Worm (Caenorhabditis elegans) whole organism, late embryonic: ENCODE results near the gene ZC204.13.

ENCODE experiments used
- C08G9.2 ChIP-seq: sonication (generic microtip); optimal IDR thresholded peaks from 2 replicates; lab custom pipeline; 2016; ENCODE audit warnings: mild to moderate bottlenecking, missing genetic modification characterization, moderate library complexity, missing compliant biosample characterization
- C38D4.7 ChIP-seq: fragments of 200-800 bp; sonication (Bioruptor generic); optimal IDR thresholded peaks from 2 replicates; lab custom pipeline; 2018; ENCODE audit warnings: mild to moderate bottlenecking, missing genetic modification characterization, moderate library complexity, missing compliant biosample characterization
- F13H6.1 ChIP-seq: sonication (generic microtip); optimal IDR thresholded peaks from 2 replicates; lab custom pipeline; 2016; ENCODE audit warnings: missing genetic modification characterization, missing compliant biosample characterization
- K02D7.2 ChIP-seq: sonication (generic microtip); optimal IDR thresholded peaks from 2 replicates; lab custom pipeline; 2017; ENCODE audit warnings: mild to moderate bottlenecking, missing genetic modification characterization, missing compliant biosample characterization
- Y22D7AL.16 ChIP-seq: sonication (generic microtip); optimal IDR thresholded peaks from 2 replicates; lab custom pipeline; 2016; ENCODE audit warnings: missing genetic modification characterization, missing compliant biosample characterization
- ahr-1 ChIP-seq: sonication (generic microtip); optimal IDR thresholded peaks from 2 replicates; lab custom pipeline; 2016; ENCODE audit warnings: missing genetic modification characterization, missing compliant biosample characterization
- ceh-14 ChIP-seq: sonication (generic microtip); optimal IDR thresholded peaks from 2 replicates; lab custom pipeline; 2016; ENCODE audit warnings: missing genotype, missing genetic modification characterization, missing compliant biosample characterization
- ceh-19 ChIP-seq: fragments of 200-800 bp; sonication (Bioruptor generic); optimal IDR thresholded peaks from 2 replicates; lab custom pipeline; 2018; ENCODE audit warnings: mild to moderate bottlenecking, missing genetic modification characterization, missing compliant biosample characterization
- ceh-22 ChIP-seq: sonication (generic microtip); optimal IDR thresholded peaks from 2 replicates; lab custom pipeline; 2017; ENCODE audit warnings: missing biosample characterization, missing genetic modification characterization
- ceh-30 ChIP-seq: fragments of 150-350 bp; optimal IDR thresholded peaks from 2 replicates; lab custom pipeline; 2014; ENCODE audit warnings: missing biosample characterization, missing genetic modification characterization
- ceh-31 ChIP-seq: sonication (generic microtip); optimal IDR thresholded peaks from 2 replicates; lab custom pipeline; 2016; ENCODE audit warnings: missing genetic modification characterization, missing compliant biosample characterization
- ceh-34 ChIP-seq: sonication (generic microtip); optimal IDR thresholded peaks from 2 replicates; lab custom pipeline; 2016; ENCODE audit warnings: mild to moderate bottlenecking, missing genetic modification characterization, missing compliant biosample characterization
- ceh-48 ChIP-seq: sonication (generic microtip); optimal IDR thresholded peaks from 2 replicates; lab custom pipeline; 2016; ENCODE audit warnings: missing genetic modification characterization, inconsistent platforms, missing compliant biosample characterization
- dmd-4 ChIP-seq: sonication (generic microtip); optimal IDR thresholded peaks from 2 replicates; lab custom pipeline; 2016; ENCODE audit warnings: borderline replicate concordance, missing genetic modification characterization, missing compliant biosample characterization
- dve-1 ChIP-seq: sonication (generic microtip); optimal IDR thresholded peaks from 2 replicates; lab custom pipeline; 2017; ENCODE audit warnings: antibody characterized with exemption, mild to moderate bottlenecking, missing genetic modification characterization, missing compliant biosample characterization
- ets-4 ChIP-seq: sonication (generic microtip); optimal IDR thresholded peaks from 2 replicates; lab custom pipeline; 2016; ENCODE audit warnings: missing genetic modification characterization, missing compliant biosample characterization
- hlh-30 ChIP-seq: sonication (generic microtip); optimal IDR thresholded peaks from 2 replicates; lab custom pipeline; 2017; ENCODE audit warnings: antibody characterized with exemption, missing genetic modification characterization, missing compliant biosample characterization; ENCODE audit not compliant: insufficient read depth
- hlh-8 ChIP-seq: sonication (generic microtip); optimal IDR thresholded peaks from 2 replicates; lab custom pipeline; 2016; ENCODE audit warnings: missing genotype, missing genetic modification characterization, missing compliant biosample characterization
- lim-6 ChIP-seq: sonication (generic microtip); optimal IDR thresholded peaks from 2 replicates; lab custom pipeline; 2016; ENCODE audit warnings: missing genetic modification characterization, missing compliant biosample characterization
- madf-2 ChIP-seq: sonication (generic microtip); optimal IDR thresholded peaks from 2 replicates; lab custom pipeline; 2017; ENCODE audit warnings: missing genetic modification characterization, missing compliant biosample characterization
- mec-3 ChIP-seq: sonication (generic microtip); optimal IDR thresholded peaks from 2 replicates; lab custom pipeline; 2016; ENCODE audit warnings: borderline replicate concordance, missing genetic modification characterization, missing compliant biosample characterization
- nfya-1 ChIP-seq: sonication (generic microtip); optimal IDR thresholded peaks from 2 replicates; lab custom pipeline; 2017; ENCODE audit warnings: missing genetic modification characterization, mild to moderate bottlenecking, missing compliant biosample characterization, antibody characterized with exemption, moderate library complexity
- nhr-232 ChIP-seq: sonication (generic microtip); optimal IDR thresholded peaks from 2 replicates; lab custom pipeline; 2016; ENCODE audit warnings: missing genetic modification characterization, missing compliant biosample characterization
- npax-4 ChIP-seq: sonication (generic microtip); optimal IDR thresholded peaks from 2 replicates; lab custom pipeline; 2016; ENCODE audit warnings: missing genetic modification characterization, missing compliant biosample characterization
- pag-3 ChIP-seq: sonication (generic microtip); optimal IDR thresholded peaks from 2 replicates; lab custom pipeline; 2016; ENCODE audit warnings: missing compliant biosample characterization, missing genetic modification characterization, borderline replicate concordance
- pat-9 ChIP-seq: fragments of 200-800 bp; sonication (Bioruptor generic); optimal IDR thresholded peaks from 2 replicates; lab custom pipeline; 2018; ENCODE audit warnings: mild to moderate bottlenecking, missing genetic modification characterization, moderate library complexity, missing compliant biosample characterization
- pha-2 ChIP-seq: sonication (generic microtip); optimal IDR thresholded peaks from 2 replicates; lab custom pipeline; 2017; ENCODE audit warnings: mild to moderate bottlenecking, missing genetic modification characterization, missing compliant biosample characterization
- pha-4 ChIP-seq: fragments of 150-350 bp; optimal IDR thresholded peaks from 2 replicates; lab custom pipeline; 2018; ENCODE audit warnings: missing biosample characterization, missing genetic modification reagents, missing genetic modification characterization
- pqm-1 ChIP-seq: sonication (generic microtip); optimal IDR thresholded peaks from 2 replicates; lab custom pipeline; 2016; ENCODE audit warnings: missing genetic modification characterization, missing compliant biosample characterization
- ref-2 ChIP-seq: sonication (generic microtip); optimal IDR thresholded peaks from 2 replicates; lab custom pipeline; 2016; ENCODE audit warnings: missing genetic modification characterization, missing compliant biosample characterization
- rnt-1 ChIP-seq: sonication (generic microtip); optimal IDR thresholded peaks from 2 replicates; lab custom pipeline; 2016; ENCODE audit warnings: missing genetic modification characterization, missing compliant biosample characterization
- sdc-2 ChIP-seq: sonication (generic microtip); optimal IDR thresholded peaks from 2 replicates; lab custom pipeline; 2016; ENCODE audit warnings: missing genotype, missing genetic modification characterization, missing compliant biosample characterization
- sox-4 ChIP-seq: sonication (generic microtip); optimal IDR thresholded peaks from 2 replicates; lab custom pipeline; 2017; ENCODE audit warnings: mild to moderate bottlenecking, missing genetic modification characterization, inconsistent platforms, missing compliant biosample characterization
- syd-9 ChIP-seq: sonication (generic microtip); optimal IDR thresholded peaks from 2 replicates; lab custom pipeline; 2016; ENCODE audit warnings: mild to moderate bottlenecking, missing genetic modification characterization, moderate library complexity, missing compliant biosample characterization
- tbx-2 ChIP-seq: sonication (generic microtip); optimal IDR thresholded peaks from 2 replicates; lab custom pipeline; 2016; ENCODE audit warnings: missing genetic modification characterization, missing compliant biosample characterization
- tbx-7 ChIP-seq: sonication (generic microtip); optimal IDR thresholded peaks from 2 replicates; lab custom pipeline; 2016; ENCODE audit warnings: missing genotype, missing genetic modification characterization, missing compliant biosample characterization
- ttx-3 ChIP-seq: sonication (generic microtip); optimal IDR thresholded peaks from 2 replicates; lab custom pipeline; 2016; ENCODE audit warnings: missing genetic modification reagents, missing genetic modification characterization, missing compliant biosample characterization
- unc-42 ChIP-seq: sonication (generic microtip); optimal IDR thresholded peaks from 2 replicates; lab custom pipeline; 2016; ENCODE audit warnings: missing genotype, missing genetic modification characterization, missing compliant biosample characterization
- unc-55 ChIP-seq: sonication (generic microtip); optimal IDR thresholded peaks from 2 replicates; lab custom pipeline; 2017; ENCODE audit warnings: missing biosample characterization, missing genetic modification reagents, missing genetic modification characterization
- unc-86 ChIP-seq: sonication (generic microtip); optimal IDR thresholded peaks from 2 replicates; lab custom pipeline; 2016; ENCODE audit warnings: missing genetic modification characterization, missing compliant biosample characterization
- zip-5 ChIP-seq: sonication (generic microtip); optimal IDR thresholded peaks from 2 replicates; lab custom pipeline; 2016; ENCODE audit warnings: missing genetic modification characterization, missing compliant biosample characterization
- ztf-16 ChIP-seq: sonication (generic microtip); optimal IDR thresholded peaks from 2 replicates; lab custom pipeline; 2017; ENCODE audit warnings: missing genetic modification characterization, missing compliant biosample characterization

The ZC204.13 gene

DNA sequence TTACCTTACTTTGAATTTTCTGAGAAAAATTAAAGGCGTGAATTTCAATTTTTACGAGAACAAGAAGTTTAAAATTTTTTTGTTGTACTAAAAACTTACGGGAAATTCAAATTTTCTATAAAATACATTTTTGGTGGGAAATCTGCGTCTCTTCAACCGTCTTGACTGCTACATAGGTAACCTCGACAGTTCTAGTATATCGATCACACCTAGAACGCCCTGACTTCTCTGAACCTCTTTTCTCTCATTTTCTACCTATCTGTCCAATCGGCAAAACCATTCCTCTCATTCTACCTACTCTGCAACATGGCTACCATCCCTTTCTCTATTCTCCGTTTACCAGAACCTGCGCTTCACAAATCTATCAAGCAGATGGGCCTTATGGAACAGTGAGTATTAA, 23.0 kb upstream of the ZC204.13 start, which contains the start of gene fbxb-25:
fbxb-25 (plus strand) TSS at position 301 of the 400 bp plus-strand sequence.
- TF ChIP-seq F13H6.1 (tag; lab: Kevin White, UChicago) (no peak), dmd-4 (tag; lab: Kevin White, UChicago) (no peak), sdc-2 (no peak), C08G9.2 (no peak), pag-3 (tag; lab: Kevin White, UChicago) (no peak), lim-6 (tag; lab: Kevin White, UChicago) (no peak), zip-5 (no peak), pqm-1 (tag; lab: Kevin White, UChicago) (no peak), pha-2 (no peak), ref-2 (tag; lab: Kevin White, UChicago) (no peak), hlh-30 (tag; lab: Kevin White, UChicago) (no peak), ceh-48 (tag; lab: Kevin White, UChicago) (no peak), ets-4 (no peak), K02D7.2 (tag; lab: Kevin White, UChicago) (no peak), unc-42 (tag; lab: Kevin White, UChicago) (no peak), ceh-22 (tag; lab: Kevin White, UChicago) (no peak)
- TF ChIP-seq, all 69 proteins: peak for 0

ce11 chrII:1682218-1682617, 21.4 kb upstream of the ZC204.13 start, which contains the start of gene fbxb-26:
TSS of gene fbxb-26 (plus strand) at chrII:1682518.
- no peak for TF ChIP-seq hlh-8 (tag; lab: Kevin White, UChicago)
- no peak for TF ChIP-seq pat-9
- TF ChIP-seq ahr-1 (tag; lab: Kevin White, UChicago): no peak
- TF ChIP-seq unc-86: no peak
- no peak for TF ChIP-seq rnt-1 (tag; lab: Kevin White, UChicago)
- TF ChIP-seq Y22D7AL.16: no peak
- no peak for TF ChIP-seq ceh-22 (tag; lab: Kevin White, UChicago)
- TF ChIP-seq nhr-232 (tag; lab: Kevin White, UChicago): no peak
- no peak for TF ChIP-seq K02D7.2 (tag; lab: Kevin White, UChicago)
- no peak for TF ChIP-seq sox-4 (tag; lab: Kevin White, UChicago)
- TF ChIP-seq zip-5: no peak
- TF ChIP-seq C08G9.2: no peak
- no peak for TF ChIP-seq syd-9 (tag; lab: Kevin White, UChicago)
- no peak for TF ChIP-seq ceh-34 (tag; lab: Kevin White, UChicago)
- TF ChIP-seq mec-3 (tag; lab: Kevin White, UChicago): no peak
- TF ChIP-seq tbx-2: no peak
- TF ChIP-seq ztf-16 (tag; lab: Kevin White, UChicago): no peak
- TF ChIP-seq, all 69 proteins: peak for 0

DNA sequence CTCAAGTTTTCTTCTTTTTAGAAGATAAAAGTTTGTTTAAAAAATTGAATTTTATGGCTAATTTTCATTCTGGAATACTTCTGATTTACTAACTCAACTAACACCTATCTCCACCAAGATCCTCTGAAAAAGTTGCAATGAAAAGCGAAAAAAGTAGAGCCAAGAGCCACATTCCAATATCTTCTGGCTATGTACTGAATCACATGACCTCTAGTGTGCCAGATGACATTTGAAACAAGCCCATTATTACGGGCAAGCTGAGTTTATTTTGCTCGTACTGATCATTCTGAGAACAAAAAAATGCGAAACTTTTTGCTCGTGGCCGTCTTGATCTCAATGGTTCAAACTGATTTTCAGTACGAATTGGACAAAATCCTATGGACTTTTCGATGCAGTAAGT, 18.3 kb upstream of the ZC204.13 start, which contains the start of gene irld-36:
irld-36 (plus strand) TSS at position 301 of the 400 bp plus-strand sequence.
- TF ChIP-seq ceh-34 (tag; lab: Kevin White, UChicago): no peak
- no peak for TF ChIP-seq ceh-48 (tag; lab: Kevin White, UChicago)
- TF ChIP-seq C38D4.7 (GFP tag; lab: Kevin White, UChicago): no peak
- TF ChIP-seq mec-3 (tag; lab: Kevin White, UChicago): no peak
- TF ChIP-seq npax-4 (tag; lab: Kevin White, UChicago): no peak
- no peak for TF ChIP-seq ceh-30 (tag; lab: Kevin White, UChicago)
- no peak for TF ChIP-seq ets-4
- no peak for TF ChIP-seq unc-55

DNA sequence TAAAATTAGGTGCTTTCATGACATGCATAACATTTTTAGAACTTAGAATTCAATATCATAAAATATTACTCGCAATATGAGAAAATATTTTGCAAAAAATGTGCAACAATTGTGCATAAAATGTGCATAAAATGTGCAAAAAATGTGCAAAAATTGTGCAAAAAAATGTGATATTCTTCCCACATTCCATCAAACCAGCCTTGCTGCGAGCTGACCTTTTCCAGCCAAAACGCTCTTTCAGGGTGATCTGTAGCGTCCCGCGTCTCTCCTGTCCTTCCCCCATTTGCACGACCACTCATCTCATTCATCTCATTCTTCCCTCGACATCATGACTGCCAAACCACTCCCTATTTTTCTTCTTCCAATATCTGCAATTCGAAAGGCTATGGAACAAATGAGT, 15.3 kb upstream of the ZC204.13 start, which contains the start of gene fbxb-17:
fbxb-17 (plus strand) TSS at position 301 of the 400 bp plus-strand sequence.
- no peak for TF ChIP-seq zip-5
- no peak for TF ChIP-seq ceh-19
- no peak for TF ChIP-seq madf-2 (tag; lab: Kevin White, UChicago)
- TF ChIP-seq pha-4: no peak
- TF ChIP-seq ttx-3 (tag; lab: Kevin White, UChicago): no peak
- no peak for TF ChIP-seq nfya-1 (tag; lab: Kevin White, UChicago)
- TF ChIP-seq pag-3 (tag; lab: Kevin White, UChicago): no peak
- TF ChIP-seq sox-4 (tag; lab: Kevin White, UChicago): no peak
- no peak for TF ChIP-seq unc-55
- no peak for TF ChIP-seq ceh-14
- no peak for TF ChIP-seq C08G9.2
- TF ChIP-seq ceh-31: no peak
- no peak for TF ChIP-seq tbx-7 (tag; lab: Kevin White, UChicago)
- no peak for TF ChIP-seq rnt-1 (tag; lab: Kevin White, UChicago)
- TF ChIP-seq K02D7.2 (tag; lab: Kevin White, UChicago): no peak
- no peak for TF ChIP-seq dve-1
